Worm (Caenorhabditis elegans): ENCODE data around the gene K04C1.5.

DNA sequence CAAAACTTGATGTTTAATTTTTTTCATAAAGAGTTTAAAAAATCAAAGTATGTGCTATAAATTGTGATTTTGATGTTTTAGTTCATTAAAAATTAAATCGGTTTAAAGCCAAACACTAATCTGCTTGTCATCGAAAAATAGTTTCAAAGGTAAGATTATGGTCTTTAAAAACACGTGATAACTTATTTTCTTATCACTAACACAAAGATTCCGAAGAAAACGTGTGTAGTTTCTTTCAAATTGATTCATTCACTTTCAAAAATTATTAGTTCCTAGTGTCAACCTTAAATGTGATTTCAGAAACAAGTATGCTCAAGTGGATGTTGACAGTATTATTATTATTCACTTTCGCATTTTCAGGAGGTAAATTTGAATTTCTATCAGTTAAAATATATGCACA is 8.1 kb downstream of the K04C1.5 start, which contains the start of gene E02H4.7:
- TF ChIP-seq zag-1 (tag; optimal IDR thresholded peaks at IDR 0.05) (no peak), ceh-28 (tag; optimal IDR thresholded peaks at IDR 0.05) (no peak), ces-1 (GFP tag; optimal IDR thresholded peaks at IDR 0.05) (no peak), unc-62 (GFP tag; optimal IDR thresholded peaks at IDR 0.05 in 1 of 2) (no peak), unc-62 (tag; optimal IDR thresholded peaks at IDR 0.05) (no peak), hlh-30 (tag; optimal IDR thresholded peaks at IDR 0.05; ENCODE audit: insufficient read depth) (no peak), aha-1 (tag) (no peak)

Measured in whole organism, L4 larva.